Fruit fly (Drosophila melanogaster): ENCODE results near the gene CG43732.

The CG43732 gene

dm6 chr3R:18990514-18990913 lies 40.5 kb downstream of the CG43732 start (continued):
- TF ChIP-seq Nf-YB (GFP tag; optimal IDR thresholded peaks at IDR 0.05): no peak
- TF ChIP-seq CG3065 (GFP tag; optimal IDR thresholded peaks at IDR 0.05): no peak
- TF ChIP-seq tio (GFP tag; optimal IDR thresholded peaks at IDR 0.05): no peak
- no peak for TF ChIP-seq Hr39 (optimal IDR thresholded peaks at IDR 0.05)
- TF ChIP-seq Jarid2 (GFP tag; optimal IDR thresholded peaks at IDR 0.05): no peak
- TF ChIP-seq phol (tag; optimal IDR thresholded peaks at IDR 0.05): peak; percentile 37
- TF ChIP-seq CG4328 (GFP tag; optimal IDR thresholded peaks at IDR 0.05): no peak
- no peak for TF ChIP-seq CG2199 (GFP tag; IDR thresholded peaks at IDR 0.05)
- no peak for TF ChIP-seq CG9817 (tag; optimal IDR thresholded peaks at IDR 0.05)
- no peak for TF ChIP-seq CG9797 (GFP tag; optimal IDR thresholded peaks at IDR 0.05)
- peak; percentile 1 for TF ChIP-seq grau (tag; optimal IDR thresholded peaks at IDR 0.05)
- TF ChIP-seq H15 (GFP tag; IDR thresholded peaks at IDR 0.05): no peak
- TF ChIP-seq CG18011 (GFP tag; optimal IDR thresholded peaks at IDR 0.05): no peak
- TF ChIP-seq run (tag; optimal IDR thresholded peaks at IDR 0.05): no peak
- no peak for TF ChIP-seq sim (GFP tag; IDR thresholded peaks at IDR 0.05)
- TF ChIP-seq dysf (GFP tag; IDR thresholded peaks at IDR 0.05): no peak
- no peak for TF ChIP-seq Ada2b (GFP tag; IDR thresholded peaks at IDR 0.05)
- no peak for TF ChIP-seq sna (GFP tag; IDR thresholded peaks at IDR 0.05; ENCODE audit: partially characterized antibody)
- TF ChIP-seq sc (optimal IDR thresholded peaks at IDR 0.05): no peak
- no peak for TF ChIP-seq sc (GFP tag; optimal IDR thresholded peaks at IDR 0.05)
- TF ChIP-seq unc-4 (GFP tag; IDR thresholded peaks at IDR 0.05; ENCODE audit: partially characterized antibody): no peak
- no peak for TF ChIP-seq Dip2 (GFP tag; IDR thresholded peaks at IDR 0.05)
- no peak for TF ChIP-seq nom (GFP tag; optimal IDR thresholded peaks at IDR 0.05)
- no peak for TF ChIP-seq hbn (GFP tag; IDR thresholded peaks at IDR 0.05; ENCODE audit: partially characterized antibody)
- TF ChIP-seq schlank (tag; optimal IDR thresholded peaks at IDR 0.05): no peak
- no peak for TF ChIP-seq CG12769 (tag; optimal IDR thresholded peaks at IDR 0.05)
- no peak for TF ChIP-seq pb (GFP tag; optimal IDR thresholded peaks at IDR 0.05)
- no peak for TF ChIP-seq CG34422 (GFP tag; IDR thresholded peaks at IDR 0.05)
- TF ChIP-seq CG9609 (GFP tag; optimal IDR thresholded peaks at IDR 0.05): no peak
- peak; percentile 43 to 58 for TF ChIP-seq bsh (GFP tag; optimal IDR thresholded peaks at IDR 0.05)
- no peak for TF ChIP-seq NfI (GFP tag; optimal IDR thresholded peaks at IDR 0.05)
- TF ChIP-seq Xbp1 (GFP tag; optimal IDR thresholded peaks at IDR 0.05): no peak
- no peak for TF ChIP-seq gro (GFP tag; optimal IDR thresholded peaks at IDR 0.05)
- TF ChIP-seq MBD-R2 (GFP tag; IDR thresholded peaks at IDR 0.05): no peak
- no peak for TF ChIP-seq shn (GFP tag; optimal IDR thresholded peaks at IDR 0.05)
- no peak for TF ChIP-seq gce (GFP tag; IDR thresholded peaks at IDR 0.05)
- no peak for TF ChIP-seq CG12071 (GFP tag; optimal IDR thresholded peaks at IDR 0.05)
- TF ChIP-seq NC2β (GFP tag; optimal IDR thresholded peaks at IDR 0.05): no peak
- TF ChIP-seq unpg (GFP tag; optimal IDR thresholded peaks at IDR 0.05): peak; percentile 30
- no peak for TF ChIP-seq HLHmδ (GFP tag; optimal IDR thresholded peaks at IDR 0.05)
- TF ChIP-seq ro (GFP tag; IDR thresholded peaks at IDR 0.05): no peak
- TF ChIP-seq bcd (GFP tag; optimal IDR thresholded peaks at IDR 0.05): no peak
- TF ChIP-seq Doc3 (GFP tag; IDR thresholded peaks at IDR 0.05; ENCODE audit: partially characterized antibody): no peak
- TF ChIP-seq Opbp (GFP tag; IDR thresholded peaks at IDR 0.05; ENCODE audit: partially characterized antibody): no peak
- TF ChIP-seq org-1 (GFP tag; optimal IDR thresholded peaks at IDR 0.05): no peak
- TF ChIP-seq CG7928 (GFP tag; optimal IDR thresholded peaks at IDR 0.05): no peak
- TF ChIP-seq CG31441 (GFP tag; IDR thresholded peaks at IDR 0.05): peak; percentile 36; the same call in 1 of the 2 replicates
- no peak for TF ChIP-seq CG9727 (GFP tag; optimal IDR thresholded peaks at IDR 0.05)
- no peak for TF ChIP-seq Meics (GFP tag; optimal IDR thresholded peaks at IDR 0.05)
- no peak for TF ChIP-seq NFAT (GFP tag; IDR thresholded peaks at IDR 0.05)
- TF ChIP-seq Gsc (GFP tag; IDR thresholded peaks at IDR 0.05): no peak
- TF ChIP-seq slou (GFP tag; optimal IDR thresholded peaks at IDR 0.05): no peak
